Fruit fly (Drosophila melanogaster) whole organism, embryonic: ENCODE data around the gene mib1.

Experiments
- B-H1 ChIP-seq: fragments of 200-800 bp; sonication (Bioruptor generic); IDR thresholded peaks from 3 replicates; pipeline ENCODE4 v1.3.6; 2022; ENCODE audit warnings: missing biosample characterization, missing genetic modification characterization
- CG11398 ChIP-seq: fragments of 200-800 bp; sonication (Bioruptor generic); optimal IDR thresholded peaks from 2 replicates; lab custom pipeline; 2016; ENCODE audit warnings: missing biosample characterization, missing genetic modification characterization
- CG12299 ChIP-seq: fragments of 200-800 bp; sonication (Bioruptor generic); optimal IDR thresholded peaks from 2 replicates; lab custom pipeline; 2018; ENCODE audit warnings: missing biosample characterization, mild to moderate bottlenecking, missing genetic modification characterization
- CG13123 ChIP-seq: fragments of 200-800 bp; sonication (Bioruptor generic); optimal IDR thresholded peaks from 2 replicates; lab custom pipeline; 2016; ENCODE audit warnings: missing biosample characterization, missing genetic modification characterization
- CG13424 ChIP-seq: fragments of 200-800 bp; sonication (Bioruptor generic); optimal IDR thresholded peaks from 2 replicates; lab custom pipeline; 2019; ENCODE audit warnings: missing biosample characterization, mild to moderate bottlenecking, missing genetic modification characterization, moderate library complexity
- CG14014 ChIP-seq: fragments of 200-800 bp; sonication (Bioruptor generic); IDR thresholded peaks from 2 replicates; pipeline ENCODE4 v1.3.6; 2022; ENCODE audit warnings: missing biosample characterization, missing genetic modification characterization
- CG15011 ChIP-seq: fragments of 200-800 bp; sonication (Bioruptor generic); optimal IDR thresholded peaks from 3 replicates; lab custom pipeline; 2018; ENCODE audit warnings: missing biosample characterization, mild to moderate bottlenecking, missing genetic modification characterization
- CG15479 ChIP-seq: fragments of 200-800 bp; sonication (Bioruptor generic); optimal IDR thresholded peaks from 3 replicates; lab custom pipeline; 2019; ENCODE audit warnings: missing biosample characterization, mild to moderate bottlenecking, missing genetic modification characterization, moderate library complexity
- CG15601 ChIP-seq: fragments of 200-800 bp; sonication (Bioruptor generic); optimal IDR thresholded peaks from 3 replicates; lab custom pipeline; 2019; ENCODE audit warnings: missing biosample characterization, mild to moderate bottlenecking, missing genetic modification characterization, moderate library complexity
- CG1647 ChIP-seq: fragments of 200-800 bp; sonication (Bioruptor generic); optimal IDR thresholded peaks from 3 replicates; lab custom pipeline; 2016; ENCODE audit warnings: missing biosample characterization, missing genetic modification characterization
- CG16813 ChIP-seq: fragments of 200-800 bp; sonication (Bioruptor generic); IDR thresholded peaks from 3 replicates; pipeline ENCODE4 v1.3.6; 2022; ENCODE audit warnings: missing biosample characterization, missing genetic modification characterization; ENCODE audit not compliant: partially characterized antibody
- CG17186 ChIP-seq: fragments of 200-800 bp; sonication (Bioruptor generic); optimal IDR thresholded peaks from 3 replicates; lab custom pipeline; 2017; ENCODE audit warnings: missing biosample characterization, missing genetic modification reagents, missing genetic modification characterization
- CG2199 ChIP-seq: fragments of 200-800 bp; sonication (Bioruptor generic); IDR thresholded peaks from 3 replicates; pipeline ENCODE4 v1.3.6; 2022; ENCODE audit warnings: missing biosample characterization, missing genetic modification characterization
- CG32767 ChIP-seq: fragments of 200-800 bp; sonication (Bioruptor generic); IDR thresholded peaks from 2 replicates; pipeline ENCODE4 v1.3.6; 2022; ENCODE audit warnings: missing biosample characterization, missing genetic modification characterization
- CG3838 ChIP-seq: fragments of 200-800 bp; sonication (Bioruptor generic); optimal IDR thresholded peaks from 3 replicates; lab custom pipeline; 2016; ENCODE audit warnings: missing biosample characterization, missing genetic modification characterization
- CG3995 ChIP-seq: fragments of 200-800 bp; sonication (Bioruptor generic); optimal IDR thresholded peaks from 3 replicates; lab custom pipeline; 2016; ENCODE audit warnings: missing biosample characterization, missing genetic modification characterization
- CG6854 ChIP-seq: fragments of 200-800 bp; sonication (Bioruptor generic); optimal IDR thresholded peaks from 3 replicates; lab custom pipeline; 2017; ENCODE audit warnings: missing biosample characterization, mild to moderate bottlenecking, missing genetic modification characterization
- CG7372 ChIP-seq: fragments of 200-800 bp; sonication (Bioruptor generic); IDR thresholded peaks from 2 replicates; pipeline ENCODE4 v1.3.6; 2022; ENCODE audit warnings: missing biosample characterization, missing genetic modification characterization
- CG8388 ChIP-seq: fragments of 200-800 bp; sonication (Bioruptor generic); optimal IDR thresholded peaks from 2 replicates; lab custom pipeline; 2019; ENCODE audit warnings: missing biosample characterization, mild to moderate bottlenecking, missing genetic modification characterization, moderate library complexity
- CG8765 ChIP-seq: fragments of 200-800 bp; sonication (Bioruptor generic); IDR thresholded peaks from 2 replicates; pipeline ENCODE4 v1.3.6; 2022; ENCODE audit warnings: missing biosample characterization, missing genetic modification characterization
- CkIIα-i1 ChIP-seq: fragments of 200-800 bp; sonication (Bioruptor generic); IDR thresholded peaks from 2 replicates; pipeline ENCODE4 v1.3.6; 2022; ENCODE audit warnings: missing biosample characterization, missing genetic modification characterization
- CoRest ChIP-seq: fragments of 200-800 bp; sonication (Bioruptor generic); optimal IDR thresholded peaks from 3 replicates; lab custom pipeline; 2018; ENCODE audit warnings: missing biosample characterization, mild to moderate bottlenecking, missing genetic modification characterization, moderate library complexity
- Drgx ChIP-seq: fragments of 200-800 bp; sonication (Bioruptor generic); IDR thresholded peaks from 2 replicates; pipeline ENCODE4 v1.3.6; 2022; ENCODE audit warnings: missing biosample characterization, missing genetic modification characterization
- H2.0 ChIP-seq: fragments of 200-800 bp; sonication (Bioruptor generic); IDR thresholded peaks from 2 replicates; pipeline ENCODE4 v1.3.6; 2022; ENCODE audit warnings: missing biosample characterization, missing genetic modification characterization
- MBD-R2 ChIP-seq: fragments of 200-800 bp; sonication (Bioruptor generic); IDR thresholded peaks from 2 replicates; pipeline ENCODE4 v1.3.6; 2022; ENCODE audit warnings: missing biosample characterization, missing genetic modification characterization
- NK7.1 ChIP-seq: fragments of 200-800 bp; sonication (Bioruptor generic); optimal IDR thresholded peaks from 3 replicates; lab custom pipeline; 2016; ENCODE audit warnings: missing biosample characterization, missing genetic modification characterization
- Nf-YA ChIP-seq: fragments of 200-800 bp; sonication (Bioruptor generic); IDR thresholded peaks from 2 replicates; pipeline ENCODE4 v1.3.6; 2022; ENCODE audit warnings: missing biosample characterization, missing genetic modification characterization
- NfI ChIP-seq: fragments of 200-800 bp; sonication (Bioruptor generic); optimal IDR thresholded peaks from 3 replicates; lab custom pipeline; 2018; ENCODE audit warnings: missing biosample characterization, mild to moderate bottlenecking, missing genetic modification characterization, moderate library complexity
- Ptx1 ChIP-seq: fragments of 200-800 bp; sonication (Bioruptor generic); IDR thresholded peaks from 2 replicates; pipeline ENCODE4 v1.3.6; 2022; ENCODE audit warnings: missing biosample characterization, missing genetic modification characterization
- Side ChIP-seq: fragments of 200-800 bp; sonication (Bioruptor generic); optimal IDR thresholded peaks from 2 replicates; lab custom pipeline; 2016; ENCODE audit warnings: missing biosample characterization, missing genetic modification characterization
- Sox100B ChIP-seq: fragments of 200-800 bp; sonication (Bioruptor generic); optimal IDR thresholded peaks from 3 replicates; lab custom pipeline; 2018; ENCODE audit warnings: missing biosample characterization, mild to moderate bottlenecking, missing genetic modification characterization
- Stat92E ChIP-seq, 3 experiments: fragments of >200 bp in 2 of 3; fragments of 200-800 bp in 1 of 3; sonication (Bioruptor generic) in 1 of 3; optimal IDR thresholded peaks; 2 replicates each; lab custom pipeline; 2017 to 2019; ENCODE audit warnings: missing biosample characterization in 3 of 3, missing genetic modification characterization in 3 of 3, mild to moderate bottlenecking in 1 of 3, moderate library complexity in 1 of 3
- Usf ChIP-seq: fragments of 200-800 bp; sonication (Bioruptor generic); optimal IDR thresholded peaks from 2 replicates; lab custom pipeline; 2017; ENCODE audit warnings: missing genotype, missing biosample characterization, missing genetic modification characterization
- ab ChIP-seq: fragments of 200-800 bp; sonication (Bioruptor generic); optimal IDR thresholded peaks from 2 replicates; lab custom pipeline; 2016; ENCODE audit warnings: missing biosample characterization, missing genetic modification characterization
- al ChIP-seq: fragments of 200-800 bp; sonication (Bioruptor generic); IDR thresholded peaks from 2 replicates; pipeline ENCODE4 v1.3.6; 2022; ENCODE audit warnings: missing biosample characterization, missing genetic modification characterization
- ase ChIP-seq: fragments of 200-800 bp; sonication (Bioruptor generic); IDR thresholded peaks from 3 replicates; pipeline ENCODE4 v1.3.6; 2022; ENCODE audit warnings: missing biosample characterization, missing genetic modification characterization
- bab2 ChIP-seq: fragments of 200-800 bp; sonication (Bioruptor generic); optimal IDR thresholded peaks from 2 replicates; lab custom pipeline; 2016; ENCODE audit warnings: missing biosample characterization, missing genetic modification characterization
- cad ChIP-seq: fragments of >200 bp; optimal IDR thresholded peaks from 2 replicates; lab custom pipeline; 2017; ENCODE audit warnings: missing biosample characterization, missing genetic modification characterization
- cas ChIP-seq: fragments of 200-800 bp; sonication (Bioruptor generic); IDR thresholded peaks from 2 replicates; pipeline ENCODE4 v1.3.6; 2022; ENCODE audit warnings: missing biosample characterization, missing genetic modification characterization
- dysf ChIP-seq: fragments of 200-800 bp; sonication (Bioruptor generic); IDR thresholded peaks from 3 replicates; pipeline ENCODE4 v1.3.6; 2022; ENCODE audit warnings: missing biosample characterization, missing genetic modification characterization
- esg ChIP-seq: fragments of 200-800 bp; sonication (Bioruptor generic); conservative IDR thresholded peaks from 2 replicates; pipeline ENCODE4 v1.3.6; 2022; ENCODE audit warnings: missing biosample characterization, missing genetic modification characterization
- ham ChIP-seq: fragments of 200-800 bp; sonication (Bioruptor generic); IDR thresholded peaks from 2 replicates; pipeline ENCODE4 v1.3.6; 2022; ENCODE audit warnings: missing biosample characterization, missing genetic modification characterization
- hth ChIP-seq: fragments of >200 bp; optimal IDR thresholded peaks from 2 replicates; lab custom pipeline; 2017; ENCODE audit warnings: inconsistent platforms
- ind ChIP-seq: fragments of 200-800 bp; sonication (Bioruptor generic); optimal IDR thresholded peaks from 3 replicates; lab custom pipeline; 2016; ENCODE audit warnings: missing biosample characterization, missing genetic modification characterization
- p53 ChIP-seq: fragments of 200-800 bp; sonication (Bioruptor generic); optimal IDR thresholded peaks from 2 replicates; lab custom pipeline; 2016; ENCODE audit warnings: missing biosample characterization, missing genetic modification characterization
- peb ChIP-seq: fragments of 200-800 bp; sonication (Bioruptor generic); IDR thresholded peaks from 2 replicates; pipeline ENCODE4 v1.3.6; 2022; ENCODE audit warnings: missing biosample characterization, missing genetic modification characterization
- pfk ChIP-seq: fragments of 200-800 bp; sonication (Bioruptor generic); optimal IDR thresholded peaks from 2 replicates; lab custom pipeline; 2018; ENCODE audit warnings: missing biosample characterization, mild to moderate bottlenecking, missing genetic modification characterization, moderate library complexity
- pnt ChIP-seq: fragments of 200-800 bp; sonication (Bioruptor generic); optimal IDR thresholded peaks from 3 replicates; lab custom pipeline; 2016; ENCODE audit warnings: missing biosample characterization, missing genetic modification characterization
- ranshi ChIP-seq: fragments of 200-800 bp; sonication (Bioruptor generic); IDR thresholded peaks from 2 replicates; pipeline ENCODE4 v1.3.6; 2022; ENCODE audit warnings: missing biosample characterization, missing genetic modification characterization
- tgo ChIP-seq: fragments of 200-800 bp; sonication (Bioruptor generic); IDR thresholded peaks from 3 replicates; pipeline ENCODE4 v1.3.6; 2022; ENCODE audit warnings: missing biosample characterization, missing genetic modification characterization
- tup ChIP-seq: fragments of 200-800 bp; sonication (Bioruptor generic); optimal IDR thresholded peaks from 2 replicates; lab custom pipeline; 2016; ENCODE audit warnings: missing biosample characterization, mild to moderate bottlenecking, missing genetic modification characterization, moderate library complexity
- zen2 ChIP-seq: fragments of 200-800 bp; sonication (Bioruptor generic); IDR thresholded peaks from 3 replicates; pipeline ENCODE4 v1.3.6; 2022; ENCODE audit warnings: missing biosample characterization, missing genetic modification characterization; ENCODE audit not compliant: partially characterized antibody

Gene mib1

dm6 chr3L:16037048-16037477, 25.5 kb upstream of the mib1 start (continued):
- peak; percentile 78 for TF ChIP-seq CoRest (tag; lab: Kevin White, UChicago)
- peak; percentile 74 for TF ChIP-seq CG13424
- TF ChIP-seq CG11398: peak; percentile 38
- TF ChIP-seq Ptx1 (GFP tag; lab: Robert Waterston, UW): peak; percentile 75
- TF ChIP-seq CG17186 (GFP tag; lab: Kevin White, UChicago): peak; percentile 53
- no peak for TF ChIP-seq cad (GFP tag; lab: Kevin White, UChicago)
- TF ChIP-seq CkIIα-i1 (GFP tag; lab: Robert Waterston, UW): no peak
- peak; percentile 76; the same call in 2 of the 3 replicates for TF ChIP-seq B-H1 (GFP tag; lab: Robert Waterston, UW)
- TF ChIP-seq CG2199 (GFP tag; lab: Robert Waterston, UW): peak; percentile 90
- no peak for TF ChIP-seq CG15479 (GFP tag; lab: Kevin White, UChicago)
- peak; percentile 48 for TF ChIP-seq p53
- peak; percentile 36 for TF ChIP-seq Sox100B (GFP tag; lab: Kevin White, UChicago)
- peak; percentile 51; the same call in 1 of the 2 replicates for TF ChIP-seq peb (GFP tag; lab: Robert Waterston, UW)
- no peak for TF ChIP-seq hth (lab: Kevin White, UChicago)
- peak; percentile 72; the same call in 1 of the 2 replicates for TF ChIP-seq cas
- TF ChIP-seq CG32767 (GFP tag; lab: Robert Waterston, UW): no peak
- no peak for TF ChIP-seq zen2
- peak; percentile 63 for TF ChIP-seq NfI (GFP tag; lab: Kevin White, UChicago)
- peak; percentile 22 for TF ChIP-seq CG3838 (GFP tag; lab: Kevin White, UChicago)
- peak; percentile 79 for TF ChIP-seq CG6854 (GFP tag; lab: Kevin White, UChicago)
- TF ChIP-seq CG7372 (GFP tag; lab: Robert Waterston, UW): peak; percentile 73
- peak; percentile 28 for TF ChIP-seq Usf
- TF ChIP-seq CG14014 (GFP tag; lab: Robert Waterston, UW): peak; percentile 74
- TF ChIP-seq CG15011 (GFP tag; lab: Kevin White, UChicago): no peak
- peak; percentile 82 for TF ChIP-seq CG15601 (tag; lab: Kevin White, UChicago)
- TF ChIP-seq Side: peak; percentile 71
- peak; percentile 43 for TF ChIP-seq NK7.1 (GFP tag; lab: Kevin White, UChicago)
- TF ChIP-seq MBD-R2 (GFP tag; lab: Robert Waterston, UW): peak; percentile 75; the same call in 1 of the 2 replicates
- peak; percentile 81 for TF ChIP-seq H2.0 (GFP tag; lab: Robert Waterston, UW)
- TF ChIP-seq CG8388 (GFP tag; lab: Kevin White, UChicago): peak; percentile 68
- TF ChIP-seq pfk: no peak
- peak; percentile 63; the same call in 2 of the 3 replicates for TF ChIP-seq ase (GFP tag; lab: Robert Waterston, UW)
- TF ChIP-seq ab (GFP tag; lab: Kevin White, UChicago): no peak
- peak; percentile 80 for TF ChIP-seq tgo (GFP tag; lab: Robert Waterston, UW)
- peak; percentile 75 for TF ChIP-seq bab2 (GFP tag; lab: Kevin White, UChicago)
- TF ChIP-seq al: peak; percentile 37; the same call in 1 of the 2 replicates
- peak; percentile 73 for TF ChIP-seq ind (GFP tag; lab: Kevin White, UChicago)
- TF ChIP-seq dysf: peak; percentile 77
- TF ChIP-seq CG12299 (tag; lab: Kevin White, UChicago): peak; percentile 62
- TF ChIP-seq pnt (GFP tag; lab: Kevin White, UChicago): peak; percentile 54
- TF ChIP-seq CG3995 (GFP tag; lab: Kevin White, UChicago): peak; percentile 6
- TF ChIP-seq Stat92E (GFP tag; optimal IDR thresholded peaks at IDR 0.05; lab: Kevin White, UChicago): peak in 1 of 3 experiments; percentile 17
- TF ChIP-seq CG1647 (GFP tag; lab: Kevin White, UChicago): peak; percentile 81
- TF ChIP-seq tup (GFP tag; lab: Kevin White, UChicago): peak; percentile 6
- peak; percentile 59 for TF ChIP-seq esg
- TF ChIP-seq CG16813: peak; percentile 60
- TF ChIP-seq Drgx (GFP tag; lab: Robert Waterston, UW): peak; percentile 85
- TF ChIP-seq ham (GFP tag; lab: Robert Waterston, UW): no peak
- TF ChIP-seq CG13123 (GFP tag; lab: Kevin White, UChicago): peak; percentile 54
- TF ChIP-seq ranshi (GFP tag; lab: Robert Waterston, UW): peak; percentile 78; the same call in 1 of the 2 replicates
- TF ChIP-seq CG8765: no peak
- 0 out of 2 replicates have a peak, but pooled peaks have one; percentile 15 for TF ChIP-seq Nf-YA (GFP tag; lab: Robert Waterston, UW)
